Worm (Caenorhabditis elegans): Measurements from ENCODE around the gene ins-35.
A peak's percentile ranks its signal among the peaks of the same experiment; 100 is the strongest.

Gene ins-35

ce11 chrV:20375236-20375635 is at the start of gene ins-35:
Gene ins-35 (plus strand): TSS chrV:20375536.
- TF ChIP-seq nhr-67 (tag; optimal IDR thresholded peaks at IDR 0.05) (no peak), tbx-2 (tag; optimal IDR thresholded peaks at IDR 0.05) (no peak), sea-2 (GFP tag; optimal IDR thresholded peaks at IDR 0.05) (no peak), eor-1 (tag; optimal IDR thresholded peaks at IDR 0.05) (no peak)

DNA sequence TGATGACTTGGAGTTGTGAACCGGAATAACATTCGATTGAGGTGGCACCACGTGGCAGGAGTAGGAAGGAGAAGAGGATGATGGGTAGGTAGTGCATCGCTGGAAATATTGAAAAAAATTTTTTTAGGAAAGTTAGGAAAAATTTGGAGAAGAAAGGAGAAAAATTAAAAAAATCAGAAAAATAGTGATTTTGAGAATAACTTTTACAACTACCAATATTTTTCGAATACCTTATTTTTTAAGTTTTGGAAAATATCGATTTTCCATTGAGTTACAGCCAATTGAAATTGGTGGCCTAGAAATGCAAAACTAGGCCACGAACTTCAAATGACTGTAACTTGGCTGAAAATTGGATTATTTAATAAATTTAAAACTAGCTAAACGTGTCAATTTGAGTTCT is 40.1 kb upstream of the ins-35 start, which contains the start of gene Y38H6A.5:
Gene Y38H6A.5, minus strand, starts transcription at position 101 of the 400 bp plus-strand sequence.
- TF ChIP-seq nhr-11 (tag; optimal IDR thresholded peaks at IDR 0.05) (no peak), jun-1 (tag; optimal IDR thresholded peaks at IDR 0.05) (no peak), zag-1 (tag; optimal IDR thresholded peaks at IDR 0.05) (no peak), mdl-1 (tag; optimal IDR thresholded peaks at IDR 0.05) (no peak), egl-5 (tag; optimal IDR thresholded peaks at IDR 0.05) (no peak), nhr-77 (tag; optimal IDR thresholded peaks at IDR 0.05) (no peak), ztf-4 (tag; optimal IDR thresholded peaks at IDR 0.05) (no peak), nhr-12 (tag; optimal IDR thresholded peaks at IDR 0.05) (no peak), nfya-1 (tag; optimal IDR thresholded peaks at IDR 0.05; ENCODE audit: insufficient read depth) (no peak), ceh-82 (tag; optimal IDR thresholded peaks at IDR 0.05) (no peak), tbx-2 (tag; optimal IDR thresholded peaks at IDR 0.05) (no peak), skn-1 (tag; optimal IDR thresholded peaks at IDR 0.05) (no peak), elt-2 (tag; optimal IDR thresholded peaks at IDR 0.05) (no peak), lsy-12 (tag; optimal IDR thresholded peaks at IDR 0.05) (no peak), ceh-9 (tag; optimal IDR thresholded peaks at IDR 0.05) (no peak), elt-1 (tag; optimal IDR thresholded peaks at IDR 0.05) (no peak), lin-15B (tag; optimal IDR thresholded peaks at IDR 0.05) (no peak), pqm-1 (tag; optimal IDR thresholded peaks at IDR 0.05) (no peak)

- TF ChIP-seq nhr-76 (tag; optimal IDR thresholded peaks at IDR 0.05) (no peak), elt-2 (tag; optimal IDR thresholded peaks at IDR 0.05) (no peak), pha-4 (tag; optimal IDR thresholded peaks at IDR 0.05) (no peak), nhr-77 (tag; optimal IDR thresholded peaks at IDR 0.05) (no peak), fkh-10 (GFP tag; optimal IDR thresholded peaks at IDR 0.05) (no peak), elt-1 (tag; optimal IDR thresholded peaks at IDR 0.05) (no peak), sea-2 (GFP tag; optimal IDR thresholded peaks at IDR 0.05) (no peak), R02D3.7 (tag; optimal IDR thresholded peaks at IDR 0.05) (no peak), lsy-12 (tag; optimal IDR thresholded peaks at IDR 0.05) (no peak), nhr-28 (tag; optimal IDR thresholded peaks at IDR 0.05) (no peak), lin-39 (tag; optimal IDR thresholded peaks at IDR 0.05) (no peak), tbx-2 (tag; optimal IDR thresholded peaks at IDR 0.05) (no peak), ama-1 (optimal IDR thresholded peaks at IDR 0.05) (no peak), ztf-4 (tag; optimal IDR thresholded peaks at IDR 0.05) (no peak), daf-12 (tag; optimal IDR thresholded peaks at IDR 0.05) (no peak), eor-1 (tag; optimal IDR thresholded peaks at IDR 0.05) (no peak), mdl-1 (tag; optimal IDR thresholded peaks at IDR 0.05) (no peak), egl-5 (tag; optimal IDR thresholded peaks at IDR 0.05) (no peak), snpc-4 (tag; optimal IDR thresholded peaks at IDR 0.05) (no peak)
Observed at ce11 chrV:20338020-20338419, 37.3 kb upstream of the ins-35 start.

DNA sequence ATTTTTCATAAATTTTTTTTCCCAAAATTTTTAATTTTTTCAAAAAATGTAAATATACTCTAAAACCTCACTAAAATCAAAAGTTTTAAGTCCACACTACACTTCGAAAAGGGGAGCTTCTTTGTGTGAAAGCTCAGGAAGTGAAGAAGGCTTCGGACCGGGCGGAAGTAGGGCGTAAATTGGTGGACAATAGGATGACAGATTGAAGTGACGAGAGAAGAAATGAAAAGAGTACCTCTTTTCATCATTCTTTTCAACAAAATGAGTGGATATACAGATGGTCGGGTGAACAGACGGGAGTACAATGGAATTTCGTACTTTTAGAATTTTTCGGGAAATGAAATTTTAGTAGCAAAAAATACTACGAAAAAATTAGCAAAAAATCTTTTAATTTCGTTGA is 36.5 kb upstream of the ins-35 start:
- peak; percentile 65 for TF ChIP-seq fkh-10 (GFP tag; optimal IDR thresholded peaks at IDR 0.05)
- no peak for TF ChIP-seq nhr-28 (tag; optimal IDR thresholded peaks at IDR 0.05)

- TF ChIP-seq aly-2 (tag; optimal IDR thresholded peaks at IDR 0.05), result no peak
- TF ChIP-seq skn-1 (tag; optimal IDR thresholded peaks at IDR 0.05), result no peak
Observed at ce11 chrV:20344889-20345288, 30.4 kb upstream of the ins-35 start, which contains the start of gene Y38H6A.3. Gene Y38H6A.3 (plus strand): TSS chrV:20345189.

DNA sequence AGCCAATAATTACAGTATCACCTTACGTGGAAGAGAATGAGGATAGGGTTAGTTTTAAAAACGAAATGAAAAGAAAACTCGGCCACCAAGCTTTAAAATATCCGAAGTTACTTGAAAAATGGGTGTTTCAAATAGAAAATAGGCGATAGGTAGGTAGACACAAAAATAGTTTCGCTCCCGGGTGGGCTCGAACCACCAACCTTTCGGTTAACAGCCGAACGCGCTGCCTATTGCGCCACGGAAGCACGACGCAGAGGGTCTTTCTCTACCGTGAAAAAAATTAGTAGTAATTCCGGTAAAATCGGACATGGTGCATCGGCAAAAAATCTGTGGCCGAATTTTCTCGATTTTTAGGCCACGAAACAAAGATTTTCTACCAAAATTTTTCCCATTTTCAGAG is 27.7 kb upstream of the ins-35 start:
- TF ChIP-seq ceh-82 (tag; optimal IDR thresholded peaks at IDR 0.05) (no peak), sea-2 (GFP tag; optimal IDR thresholded peaks at IDR 0.05) (no peak), ztf-4 (tag; optimal IDR thresholded peaks at IDR 0.05) (no peak), daf-12 (tag; optimal IDR thresholded peaks at IDR 0.05) (no peak), lin-15B (tag; optimal IDR thresholded peaks at IDR 0.05) (no peak), nhr-43 (tag; optimal IDR thresholded peaks at IDR 0.05; ENCODE audit: poor library complexity, severe bottlenecking) (no peak), unc-62 (GFP tag; optimal IDR thresholded peaks at IDR 0.05) (no peak)
